2 fruit fly cellular contexts compared by ENCODE assay signal in genomic region chr3R:22629174-22629573, dm6.
TF ChIP-seq lines count a peak whose summit lies in the region.

No protein-coding gene starts in this region.

- no peak for TF ChIP-seq CTCF in whole organism, embryonic (GFP tag; optimal IDR thresholded peaks at IDR 0.05; lab: Kevin White, UChicago)

TF ChIP-seq in whole organism, embryonic, 481 proteins besides CTCF, POLR2A, EP300 and RAD21 (continues in another document):
- TF ChIP-seq slp2 (GFP tag; optimal IDR thresholded peaks at IDR 0.05; lab: Kevin White, UChicago) (no peak), mirr (GFP tag; optimal IDR thresholded peaks at IDR 0.05; lab: Kevin White, UChicago) (no peak), gem (tag; optimal IDR thresholded peaks at IDR 0.05; lab: Kevin White, UChicago) (peak; percentile 62), CG15514 (GFP tag; optimal IDR thresholded peaks at IDR 0.05; lab: Kevin White, UChicago) (no peak), CG17361 (GFP tag; IDR thresholded peaks at IDR 0.05; lab: Robert Waterston, UW) (0 out of 3 replicates have a peak, but pooled peaks have one; percentile 25), CG11398 (GFP tag; optimal IDR thresholded peaks at IDR 0.05; lab: Kevin White, UChicago) (no peak), CG8944 (GFP tag; optimal IDR thresholded peaks at IDR 0.05; lab: Kevin White, UChicago) (no peak), Hmr (GFP tag; optimal IDR thresholded peaks at IDR 0.05; lab: Kevin White, UChicago) (peak; percentile 5), CG2678 (tag; optimal IDR thresholded peaks at IDR 0.05; lab: Kevin White, UChicago) (peak; percentile 31), Med (GFP tag; lab: Kevin White, UChicago) (peak; percentile 48), trem (tag; optimal IDR thresholded peaks at IDR 0.05; lab: Kevin White, UChicago) (no peak), Hmx (GFP tag; optimal IDR thresholded peaks at IDR 0.05; lab: Kevin White, UChicago) (no peak), CG10209 (GFP tag; optimal IDR thresholded peaks at IDR 0.05; lab: Kevin White, UChicago) (no peak), CG11723 (GFP tag; optimal IDR thresholded peaks at IDR 0.05; lab: Kevin White, UChicago) (no peak), schlank (tag; optimal IDR thresholded peaks at IDR 0.05; lab: Kevin White, UChicago) (no peak), tio (GFP tag; optimal IDR thresholded peaks at IDR 0.05; lab: Kevin White, UChicago) (no peak), CG31441 (GFP tag; IDR thresholded peaks at IDR 0.05; lab: Robert Waterston, UW) (0 out of 2 replicates have a peak, but pooled peaks have one; percentile 20), Trl (optimal IDR thresholded peaks at IDR 0.05; lab: Kevin White, UChicago) (no peak), Trl (GFP tag; optimal IDR thresholded peaks at IDR 0.05; lab: Kevin White, UChicago) (no peak), CG10267 (tag; optimal IDR thresholded peaks at IDR 0.05; lab: Kevin White, UChicago) (peak; percentile 1), CG1832 (GFP tag; optimal IDR thresholded peaks at IDR 0.05; lab: Kevin White, UChicago) (no peak), CG7745 (tag; optimal IDR thresholded peaks at IDR 0.05; lab: Kevin White, UChicago) (no peak), CG13296 (GFP tag; optimal IDR thresholded peaks at IDR 0.05; lab: Kevin White, UChicago) (no peak), CG4730 (GFP tag; IDR thresholded peaks at IDR 0.05; lab: Robert Waterston, UW) (no peak), odd (GFP tag; optimal IDR thresholded peaks at IDR 0.05; lab: Kevin White, UChicago) (no peak), dmrt11E (tag; optimal IDR thresholded peaks at IDR 0.05; lab: Kevin White, UChicago) (no peak), h (optimal IDR thresholded peaks at IDR 0.05; lab: Kevin White, UChicago) (no peak), Meics (GFP tag; optimal IDR thresholded peaks at IDR 0.05; lab: Kevin White, UChicago) (peak; percentile 11), YL-1 (GFP tag; optimal IDR thresholded peaks at IDR 0.05; lab: Kevin White, UChicago) (no peak), CG10979 (tag; optimal IDR thresholded peaks at IDR 0.05; lab: Kevin White, UChicago) (peak; percentile 13), gt (GFP tag; IDR thresholded peaks at IDR 0.05; lab: Robert Waterston, UW) (no peak), Optix (GFP tag; IDR thresholded peaks at IDR 0.05; lab: Robert Waterston, UW) (no peak), Aef1 (GFP tag; IDR thresholded peaks at IDR 0.05; lab: Robert Waterston, UW) (no peak), Ravus (GFP tag; IDR thresholded peaks at IDR 0.05; lab: Robert Waterston, UW) (no peak), row (GFP tag; IDR thresholded peaks at IDR 0.05; lab: Robert Waterston, UW) (peak; percentile 35; the same call in 2 of the 3 replicates), CG10366 (GFP tag; IDR thresholded peaks at IDR 0.05; lab: Robert Waterston, UW) (no peak), Sox100B (GFP tag; optimal IDR thresholded peaks at IDR 0.05; lab: Kevin White, UChicago) (peak; percentile 18), CG6689 (GFP tag; IDR thresholded peaks at IDR 0.05; lab: Robert Waterston, UW) (no peak), D (optimal IDR thresholded peaks at IDR 0.05; lab: Kevin White, UChicago) (no peak), D (GFP tag; optimal IDR thresholded peaks at IDR 0.05; lab: Kevin White, UChicago) (no peak), maf-S (GFP tag; optimal IDR thresholded peaks at IDR 0.05; lab: Kevin White, UChicago) (no peak), chm (GFP tag; IDR thresholded peaks at IDR 0.05; lab: Robert Waterston, UW) (no peak), E2f1 (GFP tag; IDR thresholded peaks at IDR 0.05; lab: Robert Waterston, UW) (no peak), dmrt99B (tag; optimal IDR thresholded peaks at IDR 0.05; lab: Kevin White, UChicago) (peak; percentile 33), HLH54F (GFP tag; optimal IDR thresholded peaks at IDR 0.05; lab: Kevin White, UChicago) (no peak), CG13894 (tag; optimal IDR thresholded peaks at IDR 0.05; lab: Kevin White, UChicago) (no peak), CG8924 (tag; optimal IDR thresholded peaks at IDR 0.05; lab: Kevin White, UChicago) (peak; percentile 7), Doc3 (GFP tag; IDR thresholded peaks at IDR 0.05; lab: Robert Waterston, UW; ENCODE audit: partially characterized antibody) (no peak)

TF ChIP-seq in whole organism, prepupa, 60 proteins besides CTCF, POLR2A, EP300 and RAD21:
- TF ChIP-seq CG6792 (GFP tag; optimal IDR thresholded peaks at IDR 0.05; lab: Kevin White, UChicago) (no peak), svp (GFP tag; lab: Kevin White, UChicago) (peak; percentile 58), esn (GFP tag; optimal IDR thresholded peaks at IDR 0.05; lab: Kevin White, UChicago) (peak; percentile 14)

Comparison
In these comparisons a context has a peak if more than half of its experiments do, and no peak if none do; other contexts are left out.
1. Of the 7 proteins assayed by ChIP-seq in both whole organism, embryonic and whole organism, prepupa: peak only in whole organism, embryonic: Blimp-1 and Sox102F; only in whole organism, prepupa: none; in both: none; in neither: 5.